Fruit fly (Drosophila melanogaster): ENCODE results near the gene CG14454.
"Not testable (repeated sequence)": the region's sequence is repeated elsewhere in the genome, so short reads cannot be mapped to it uniquely, and the experiment has no call there.

Gene CG14454

dm6 chr3L:22692428-22692827, at the start of gene CG14454:
CG14454 (minus strand) TSS chr3L:22692528.
- TF ChIP-seq CTCF, CG8478 (optimal IDR thresholded peaks at IDR 0.05): not testable (repeated sequence)

- no peak for TF ChIP-seq CG8478 (optimal IDR thresholded peaks at IDR 0.05)
- no peak for TF ChIP-seq CTCF (optimal IDR thresholded peaks at IDR 0.05)
These were observed 49.2 kb upstream of the CG14454 start, which contains the start of gene CG7369 for dm6 chr3L:22741389-22742120. CG7369 (plus strand) TSS chr3L:22741793.

- TF ChIP-seq CTCF (optimal IDR thresholded peaks at IDR 0.05) (no peak), CG8478 (optimal IDR thresholded peaks at IDR 0.05) (no peak)
These were observed 45.6 kb upstream of the CG14454 start, which contains the start of gene CG11241 for dm6 chr3L:22737732-22738611. CG11241 (minus strand) TSS chr3L:22738420.

DNA sequence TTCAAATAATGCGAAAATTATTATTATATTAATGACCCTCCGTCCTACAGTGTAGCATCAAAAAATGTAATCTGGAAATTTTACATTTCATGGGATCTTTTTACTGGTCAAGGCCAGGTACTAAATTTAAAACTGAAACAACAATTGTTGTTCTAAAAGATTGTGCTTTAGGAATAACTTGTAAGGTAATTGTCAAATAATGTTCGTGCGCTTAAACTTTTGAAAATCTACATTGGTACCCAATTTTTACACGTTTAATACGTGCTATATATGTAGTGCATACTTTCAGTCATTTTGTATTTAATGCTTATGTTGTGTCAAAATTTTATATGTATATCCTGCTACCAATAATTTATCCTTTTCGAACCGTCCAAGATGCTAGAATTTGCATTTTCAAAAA, 41.3 kb upstream of the CG14454 start:
- no peak for TF ChIP-seq CTCF (optimal IDR thresholded peaks at IDR 0.05)
- TF ChIP-seq CG8478 (optimal IDR thresholded peaks at IDR 0.05), result no peak

- no peak for TF ChIP-seq CTCF (optimal IDR thresholded peaks at IDR 0.05)
- no peak for TF ChIP-seq CG8478 (optimal IDR thresholded peaks at IDR 0.05)
These were observed 39.1 kb upstream of the CG14454 start for dm6 chr3L:22731393-22731792.

DNA sequence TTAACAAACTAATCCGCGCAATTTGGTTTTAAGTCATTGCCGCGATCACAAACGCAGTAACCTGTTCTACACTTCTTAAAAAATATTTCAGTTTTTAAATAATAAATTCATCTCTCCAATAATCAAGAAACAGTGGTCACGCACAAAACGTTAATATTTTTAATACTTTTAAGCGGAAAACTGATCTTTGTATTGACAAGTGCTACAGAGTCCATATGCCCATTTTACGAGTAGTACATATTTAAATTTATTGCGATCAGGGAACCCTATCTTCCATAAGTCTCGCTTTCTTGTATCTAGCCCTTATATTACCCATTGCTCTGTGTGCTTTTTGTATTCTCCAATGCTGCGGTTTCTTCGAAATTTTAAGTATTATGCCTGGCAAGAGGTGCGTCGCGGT, 37.1 kb upstream of the CG14454 start, which contains the start of gene CG32454:
Gene CG32454, plus strand, starts transcription at position 301 of the 400 bp plus-strand sequence.
- TF ChIP-seq CG8478 (optimal IDR thresholded peaks at IDR 0.05) (no peak), CTCF (optimal IDR thresholded peaks at IDR 0.05) (no peak)

DNA sequence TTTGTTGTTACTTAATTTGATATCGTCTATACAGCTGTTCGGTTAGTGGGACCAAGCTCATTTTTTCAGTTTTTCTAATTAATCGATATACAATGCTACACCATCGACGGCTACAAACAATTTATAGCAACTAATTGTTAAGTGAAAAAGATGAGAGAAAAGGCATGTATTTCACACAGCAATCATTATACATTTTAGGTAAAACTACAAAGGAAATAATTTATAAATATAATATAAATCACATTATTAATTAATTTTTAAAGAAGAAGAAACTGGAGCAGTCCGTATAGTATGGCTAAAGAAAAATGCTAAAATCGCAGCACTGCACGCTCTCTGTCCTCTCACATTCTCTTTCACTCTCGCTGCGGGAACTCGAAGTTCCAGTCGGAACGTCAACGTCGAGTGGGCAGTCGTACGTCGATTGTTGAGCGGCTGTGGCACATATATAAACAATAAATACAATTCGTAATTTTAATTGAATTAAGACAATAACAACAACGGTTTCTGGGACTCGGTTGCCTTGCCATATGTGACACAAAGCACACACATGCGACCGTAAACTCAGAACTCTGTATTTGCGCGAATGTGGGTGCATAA, 35.5 kb upstream of the CG14454 start, which contains the start of the genes CG14450 and CG11367:
Gene CG14450, minus strand, starts transcription at position 51 of the 597 bp plus-strand sequence.
Gene CG11367, plus strand, starts transcription at position 373 of the 597 bp plus-strand sequence.
- TF ChIP-seq CTCF (optimal IDR thresholded peaks at IDR 0.05) (no peak), CG8478 (optimal IDR thresholded peaks at IDR 0.05) (no peak)

DNA sequence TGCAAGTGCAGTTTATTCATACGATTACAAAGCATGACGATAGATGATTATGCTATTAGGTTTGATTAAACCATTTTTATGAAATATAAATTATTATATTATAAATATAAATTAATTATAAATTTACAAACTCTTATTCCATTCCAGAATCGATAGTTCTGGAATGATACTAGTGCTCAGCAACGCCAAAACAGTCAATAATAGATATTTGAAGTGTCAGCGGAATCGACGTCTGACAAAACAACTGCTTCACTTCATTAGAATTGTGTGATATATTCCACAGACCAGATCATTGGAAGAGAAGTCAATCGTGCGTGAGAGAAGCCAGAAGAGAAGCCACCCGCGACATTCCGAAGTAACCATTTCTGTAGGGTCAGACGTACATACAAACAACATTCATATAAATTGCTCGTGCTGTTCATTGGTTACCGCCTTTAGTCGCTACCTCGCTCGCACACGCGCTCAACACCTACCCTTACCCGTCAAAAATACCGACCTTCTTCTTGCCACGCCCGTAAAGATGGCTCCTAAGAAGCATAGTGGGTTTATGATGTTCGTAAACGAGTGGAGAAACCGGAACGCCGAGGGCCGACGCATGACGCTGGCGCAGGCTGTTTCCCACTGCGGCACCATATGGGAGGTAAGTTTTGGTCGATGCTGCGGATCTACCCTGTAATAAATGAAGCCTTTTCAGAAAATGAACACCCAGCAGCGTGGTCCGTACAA, 31.9 kb upstream of the CG14454 start:
- no peak for TF ChIP-seq CTCF (optimal IDR thresholded peaks at IDR 0.05)
- TF ChIP-seq CG8478 (optimal IDR thresholded peaks at IDR 0.05), result no peak

DNA sequence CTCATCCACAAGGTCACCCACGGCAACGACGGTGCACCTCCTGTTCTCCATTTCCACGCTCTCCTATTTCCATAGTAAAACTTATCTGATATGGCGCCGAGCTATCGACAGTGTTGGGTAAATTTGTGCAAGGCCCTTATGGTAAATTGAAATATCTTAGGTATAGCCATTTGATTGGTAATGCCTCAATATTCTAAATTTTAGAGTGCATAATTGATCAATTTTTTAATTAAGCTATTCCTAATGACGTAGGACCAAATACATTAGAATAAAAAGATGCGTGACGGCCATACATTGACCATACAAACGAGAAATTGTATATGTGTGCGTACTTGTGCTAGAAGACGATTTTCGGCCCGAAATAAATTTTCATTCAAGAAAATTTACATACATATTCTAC, 29.7 kb upstream of the CG14454 start, which contains the start of gene CG14451:
Gene CG14451, minus strand, starts transcription at position 101 of the 400 bp plus-strand sequence.
- TF ChIP-seq CTCF (optimal IDR thresholded peaks at IDR 0.05) (no peak), CG8478 (optimal IDR thresholded peaks at IDR 0.05) (no peak)

DNA sequence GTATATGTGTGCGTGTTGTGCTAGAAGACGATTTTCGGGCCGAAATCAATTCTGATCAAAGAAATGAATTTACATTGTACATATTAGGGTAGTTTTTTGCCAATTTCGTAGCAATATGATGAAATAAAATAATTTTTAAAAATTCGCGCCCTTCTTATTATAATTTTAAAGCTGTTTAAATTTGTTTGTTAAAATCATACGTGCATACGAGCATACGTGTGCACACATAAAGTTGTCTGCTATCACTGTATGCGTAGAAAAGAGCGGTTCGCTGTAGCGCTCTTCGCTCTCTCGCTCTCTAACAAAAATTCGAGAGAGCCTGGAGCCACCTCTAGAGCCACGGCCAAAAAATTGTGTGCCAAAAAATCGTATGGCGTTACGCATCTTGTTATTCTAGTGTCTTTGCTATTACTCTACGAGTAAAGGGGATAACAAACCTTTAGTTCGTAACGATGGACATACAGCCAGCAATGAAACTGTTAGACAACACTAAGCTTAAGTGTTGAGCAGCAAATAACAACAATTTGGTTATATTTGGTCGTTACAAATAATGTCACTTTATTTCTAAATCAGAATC, 28.5 kb upstream of the CG14454 start, which contains the start of gene mael:
Gene mael, plus strand, starts transcription at position 510 of the 577 bp plus-strand sequence.
- not testable (repeated sequence) for TF ChIP-seq CTCF, CG8478 (optimal IDR thresholded peaks at IDR 0.05)

DNA sequence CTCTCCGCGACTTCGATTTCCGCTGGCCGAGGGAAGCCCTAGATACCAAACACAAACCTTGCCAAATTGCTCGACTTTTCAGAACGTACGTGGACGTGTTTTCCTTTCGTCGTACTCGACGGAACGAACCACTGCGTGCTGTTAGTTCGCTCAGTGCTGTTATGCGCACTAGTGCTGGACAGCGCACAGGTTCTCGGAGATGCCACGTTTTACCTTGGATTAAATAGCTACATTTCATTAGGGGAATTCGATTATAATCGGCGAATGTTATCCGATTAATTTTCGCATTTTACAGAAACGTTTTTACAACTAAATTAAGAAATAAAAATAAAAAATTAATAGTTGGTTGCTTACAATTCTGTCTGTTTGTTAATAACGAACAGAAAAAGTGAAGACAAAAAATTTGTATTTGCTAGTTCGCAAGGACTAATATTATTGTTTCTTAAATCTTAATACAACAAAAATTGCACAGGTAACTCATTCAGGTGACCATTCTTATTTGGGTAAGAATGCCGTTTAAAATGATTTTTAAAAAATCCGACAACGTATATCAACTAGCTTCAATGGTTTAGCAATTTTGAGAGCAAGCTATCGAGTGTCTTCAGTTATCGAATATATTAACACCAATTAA, 24.9 kb upstream of the CG14454 start, which contains the start of the genes ArfGAP3 and CG32452:
Gene ArfGAP3, minus strand, starts transcription at position 441 of the 631 bp plus-strand sequence.
Gene CG32452, plus strand, starts transcription at position 592 of the 631 bp plus-strand sequence.
- no peak for TF ChIP-seq CG8478 (optimal IDR thresholded peaks at IDR 0.05)
- peak; percentile 24 to 48 for TF ChIP-seq CTCF (optimal IDR thresholded peaks at IDR 0.05)

- peak; percentile 70 to 82 for TF ChIP-seq CTCF (optimal IDR thresholded peaks at IDR 0.05)
- TF ChIP-seq CG8478 (optimal IDR thresholded peaks at IDR 0.05), result no peak
These were observed 21.3 kb upstream of the CG14454 start for dm6 chr3L:22713605-22714004.

DNA sequence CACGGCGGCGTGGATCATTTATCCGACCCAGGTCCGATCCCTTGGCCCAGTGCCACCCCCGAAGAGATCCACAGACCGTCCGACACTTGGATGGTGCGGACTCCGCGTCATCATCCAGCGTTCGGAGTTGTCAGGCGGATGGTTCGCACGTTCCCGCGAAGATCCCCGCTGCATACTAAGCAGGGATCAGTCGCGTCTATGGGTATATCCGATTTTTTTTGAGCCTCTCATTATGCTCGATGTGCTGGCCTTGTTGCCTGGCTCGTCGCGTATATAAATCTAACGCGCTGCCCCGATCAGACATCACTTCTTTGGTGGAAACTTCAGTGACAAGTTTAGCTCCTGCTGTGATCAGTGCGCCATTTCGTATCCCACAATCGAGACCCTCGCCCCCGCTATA, 19.5 kb upstream of the CG14454 start, which contains the start of gene CG11370:
Gene CG11370, plus strand, starts transcription at position 301 of the 400 bp plus-strand sequence.
- TF ChIP-seq CTCF (optimal IDR thresholded peaks at IDR 0.05) (no peak), CG8478 (optimal IDR thresholded peaks at IDR 0.05) (no peak)

Measured in S2 (cell line).